Worm (Caenorhabditis elegans) whole organism, early embryonic: ENCODE results near the gene srh-134.

Experiments used
- hnd-1 ChIP-seq: sonication (generic microtip); optimal IDR thresholded peaks from 2 replicates; lab custom pipeline; 2016; ENCODE audit warnings: missing genetic modification characterization, missing compliant biosample characterization
- tbx-11 ChIP-seq: fragments of 200-800 bp; sonication (Bioruptor generic); IDR thresholded peaks from 2 replicates; pipeline ENCODE4 v1.3.6; 2022; ENCODE audit warnings: missing genetic modification characterization, missing compliant biosample characterization

The srh-134 gene

DNA sequence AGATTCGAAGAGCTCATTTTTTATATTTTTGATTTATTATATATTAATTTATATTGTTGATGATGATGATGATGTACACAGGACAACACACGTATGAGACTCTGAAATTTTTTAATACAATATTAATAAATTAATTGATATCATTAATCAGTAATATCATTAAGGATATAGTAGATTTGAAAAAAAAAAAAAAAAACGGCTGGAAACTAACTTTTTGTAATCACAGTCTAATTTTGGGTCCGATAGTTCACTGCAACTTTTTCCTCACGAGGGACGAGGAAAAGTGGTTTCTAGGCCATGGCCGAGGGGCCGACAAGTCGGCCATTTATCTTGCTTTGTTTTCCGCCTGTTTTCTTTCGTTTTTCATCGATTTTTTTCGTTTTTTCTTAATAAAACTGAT is 50.4 kb downstream of the srh-134 start, which contains the start of gene gck-3:
Gene gck-3, minus strand, starts transcription at position 101 of the 400 bp plus-strand sequence.
- no peak for TF ChIP-seq tbx-11 (GFP tag; lab: Robert Waterston, UW)
- TF ChIP-seq hnd-1 (tag; lab: Kevin White, UChicago): no peak
